Fruit fly (Drosophila melanogaster): ENCODE measurements around the gene CG4098.

The CG4098 gene

DNA sequence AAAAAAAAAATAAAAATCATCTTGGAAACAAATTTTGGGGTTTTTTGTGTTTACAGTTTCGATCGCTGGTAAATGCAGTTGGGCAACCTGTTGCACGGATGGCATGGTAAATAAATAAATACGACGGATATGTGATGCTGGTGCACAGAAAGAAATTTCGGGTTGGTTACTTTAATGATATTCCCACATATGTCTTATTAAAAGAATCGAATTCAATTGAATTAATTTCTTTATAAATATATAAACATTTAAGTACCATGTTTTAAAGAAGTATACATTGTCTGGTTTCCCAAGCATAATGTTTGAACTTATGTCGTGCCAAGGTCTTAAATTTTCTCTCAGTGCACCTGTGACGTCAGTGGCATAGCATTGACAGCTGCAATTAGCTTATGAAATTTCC, 41.7 kb downstream of the CG4098 start (continued):
- TF ChIP-seq Scr (GFP tag; IDR thresholded peaks at IDR 0.05; ENCODE audit: partially characterized antibody) (no peak), Awh (GFP tag; IDR thresholded peaks at IDR 0.05) (no peak), lmd (GFP tag; IDR thresholded peaks at IDR 0.05) (peak; percentile 48; the same call in 1 of the 2 replicates), rib (GFP tag; IDR thresholded peaks at IDR 0.05) (no peak), H2.0 (GFP tag; IDR thresholded peaks at IDR 0.05) (peak; percentile 43; the same call in 1 of the 2 replicates), Sox100B (GFP tag; optimal IDR thresholded peaks at IDR 0.05) (peak; percentile 68), CG13894 (tag; optimal IDR thresholded peaks at IDR 0.05) (no peak), CG2202 (tag; optimal IDR thresholded peaks at IDR 0.05) (peak; percentile 63), CG8359 (GFP tag; optimal IDR thresholded peaks at IDR 0.05; ENCODE audit: borderline replicate concordance) (no peak), dan (GFP tag; IDR thresholded peaks at IDR 0.05) (no peak), zen (tag; optimal IDR thresholded peaks at IDR 0.05) (peak; percentile 57), CG14710 (tag; optimal IDR thresholded peaks at IDR 0.05) (peak; percentile 68), crc (GFP tag; optimal IDR thresholded peaks at IDR 0.05) (no peak), psq (GFP tag; optimal IDR thresholded peaks at IDR 0.05) (no peak), ham (GFP tag; IDR thresholded peaks at IDR 0.05) (no peak), CG13624 (GFP tag; optimal IDR thresholded peaks at IDR 0.05) (no peak), mirr (GFP tag; optimal IDR thresholded peaks at IDR 0.05) (no peak), gem (tag; optimal IDR thresholded peaks at IDR 0.05) (peak; percentile 83), GATAe (GFP tag; conservative IDR thresholded peaks at IDR 0.05) (no peak), emc (GFP tag; optimal IDR thresholded peaks at IDR 0.05) (no peak), Hey (tag; optimal IDR thresholded peaks at IDR 0.05) (no peak), Hr51 (GFP tag; optimal IDR thresholded peaks at IDR 0.05) (peak in 1 of 2 experiments; percentile 79), row (GFP tag; IDR thresholded peaks at IDR 0.05) (peak; percentile 72), bowl (GFP tag; IDR thresholded peaks at IDR 0.05) (no peak), CG10959 (GFP tag; IDR thresholded peaks at IDR 0.05) (no peak), run (tag; optimal IDR thresholded peaks at IDR 0.05) (peak; percentile 43), CG2678 (tag; optimal IDR thresholded peaks at IDR 0.05) (peak; percentile 77), cas (GFP tag; IDR thresholded peaks at IDR 0.05) (no peak), CG6813 (GFP tag; optimal IDR thresholded peaks at IDR 0.05) (peak; percentile 2), Gug (GFP tag; IDR thresholded peaks at IDR 0.05) (no peak), ci (GFP tag; IDR thresholded peaks at IDR 0.05) (peak; percentile 85), abd-A (tag; optimal IDR thresholded peaks at IDR 0.05) (no peak), CG4707 (GFP tag; optimal IDR thresholded peaks at IDR 0.05) (peak; percentile 34), CG11560 (tag; IDR thresholded peaks at IDR 0.05) (no peak), da (GFP tag; optimal IDR thresholded peaks at IDR 0.05) (no peak), Myb (GFP tag; optimal IDR thresholded peaks at IDR 0.05) (no peak), CG12299 (tag; optimal IDR thresholded peaks at IDR 0.05) (peak; percentile 60), CG7928 (GFP tag; optimal IDR thresholded peaks at IDR 0.05) (no peak), CG14441 (GFP tag; IDR thresholded peaks at IDR 0.05) (0 out of 2 replicates have a peak, but pooled peaks have one; percentile 52), gro (GFP tag; optimal IDR thresholded peaks at IDR 0.05) (no peak), Chrac-16 (GFP tag; optimal IDR thresholded peaks at IDR 0.05) (peak; percentile 49), CG3726 (GFP tag; IDR thresholded peaks at IDR 0.05) (no peak), odd (GFP tag; optimal IDR thresholded peaks at IDR 0.05) (peak; percentile 48), sna (GFP tag; IDR thresholded peaks at IDR 0.05; ENCODE audit: partially characterized antibody) (no peak), CG11696 (GFP tag; IDR thresholded peaks at IDR 0.05) (no peak), tap (tag; optimal IDR thresholded peaks at IDR 0.05) (peak; percentile 80), TFAM (GFP tag; optimal IDR thresholded peaks at IDR 0.05) (no peak), NC2α (GFP tag; optimal IDR thresholded peaks at IDR 0.05) (no peak), Kr (GFP tag; optimal IDR thresholded peaks at IDR 0.05) (no peak), fu2 (GFP tag; optimal IDR thresholded peaks at IDR 0.05) (no peak), yki (optimal IDR thresholded peaks at IDR 0.05) (no peak), CG5180 (GFP tag; optimal IDR thresholded peaks at IDR 0.05) (peak; percentile 45)
